Worm (Caenorhabditis elegans): Measurements from ENCODE around the gene psr-1.
A peak's percentile ranks its signal among the peaks of the same experiment; 100 is the strongest.

Gene psr-1

DNA sequence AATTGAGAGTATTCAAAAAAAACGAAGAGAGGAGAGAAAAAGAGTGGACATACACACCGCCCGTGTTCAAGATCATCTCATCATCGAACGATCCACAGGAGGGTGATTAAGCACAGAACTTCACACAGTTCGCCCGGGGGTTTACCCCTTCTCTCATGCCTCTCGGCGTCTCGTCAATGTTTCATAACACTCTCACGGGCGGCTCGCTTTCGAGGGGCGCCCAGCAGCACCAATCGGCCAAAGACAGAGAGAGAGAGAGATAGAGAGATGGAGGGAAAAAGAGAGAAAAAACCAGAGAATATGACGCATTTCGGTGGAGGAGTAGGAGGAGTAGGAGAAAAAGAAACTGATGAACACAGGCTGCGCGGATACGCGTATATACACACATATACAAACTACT, 52.1 kb downstream of the psr-1 start:
- no peak for TF ChIP-seq T23F11.4 (GFP tag; optimal IDR thresholded peaks at IDR 0.05)
- no peak for TF ChIP-seq ceh-9 (tag; optimal IDR thresholded peaks at IDR 0.05)
- peak; percentile 51 for TF ChIP-seq ceh-14 (tag; optimal IDR thresholded peaks at IDR 0.05)
- TF ChIP-seq ref-2 (tag; optimal IDR thresholded peaks at IDR 0.05) = peak; percentile 20
- TF ChIP-seq C08G9.2 (tag; optimal IDR thresholded peaks at IDR 0.05) = peak; percentile 40
- TF ChIP-seq rnt-1 (tag; optimal IDR thresholded peaks at IDR 0.05) = peak; percentile 16
- TF ChIP-seq dve-1 (tag; optimal IDR thresholded peaks at IDR 0.05) = no peak
- TF ChIP-seq ceh-45 (GFP tag; IDR thresholded peaks at IDR 0.05) = no peak
- TF ChIP-seq hlh-15 (tag; optimal IDR thresholded peaks at IDR 0.05) = no peak
- peak; percentile 75 for TF ChIP-seq nfya-1 (tag; optimal IDR thresholded peaks at IDR 0.05)
- no peak for TF ChIP-seq unc-55 (GFP tag; optimal IDR thresholded peaks at IDR 0.05)
- TF ChIP-seq ceh-18 (tag; optimal IDR thresholded peaks at IDR 0.05) = peak; percentile 58
- TF ChIP-seq tbx-2 (tag; optimal IDR thresholded peaks at IDR 0.05) = peak; percentile 51
- peak; percentile 69 for TF ChIP-seq ceh-31 (tag; optimal IDR thresholded peaks at IDR 0.05)
- TF ChIP-seq sdc-2 (tag; optimal IDR thresholded peaks at IDR 0.05) = peak; percentile 9
- TF ChIP-seq syd-9 (tag; optimal IDR thresholded peaks at IDR 0.05) = no peak

All from whole organism, late embryonic.